Worm (Caenorhabditis elegans) whole organism, L4/young adult: Measurements from ENCODE around the gene gst-19.

Experiments
- W03F9.2 ChIP-seq: fragments of 150-350 bp; optimal IDR thresholded peaks from 2 replicates; lab custom pipeline; 2014; ENCODE audit warnings: missing biosample characterization, missing genetic modification characterization
- dao-5 ChIP-seq: sonication (generic microtip); optimal IDR thresholded peaks from 2 replicates; lab custom pipeline; 2016; ENCODE audit warnings: missing genotype, missing genetic modification characterization, moderate library complexity, missing compliant biosample characterization
- him-1 ChIP-seq: sonication (generic microtip); optimal IDR thresholded peaks from 2 replicates; lab custom pipeline; 2016; ENCODE audit warnings: missing genotype, missing genetic modification reagents, missing genetic modification characterization, missing compliant biosample characterization

- TF ChIP-seq dao-5 (tag; lab: Kevin White, UChicago) (no peak), him-1 (tag; lab: Kevin White, UChicago) (no peak), W03F9.2 (tag; lab: Kevin White, UChicago) (no peak)
These were observed 9.1 kb downstream of the gst-19 start, which contains the start of gene gst-12 for ce11 chrII:13617808-13618207.
